Fruit fly (Drosophila melanogaster) whole organism, wandering third instar larva: ENCODE results near the gene Sfp24Bb.

Experiments used
- HLH106 ChIP-seq: fragments of 200-800 bp; optimal IDR thresholded peaks from 3 replicates; lab custom pipeline; 2019; ENCODE audit warnings: missing biosample characterization, mild to moderate bottlenecking, missing genetic modification characterization, moderate library complexity
- foxo ChIP-seq, 2 experiments: fragments of 200-800 bp; sonication (Bioruptor generic); optimal IDR thresholded peaks; 2 replicates in 1 of 2; 3 replicates in 1 of 2; lab custom pipeline; 2016 to 2017; ENCODE audit warnings: missing biosample characterization in 2 of 2, missing genetic modification characterization in 2 of 2
- fru ChIP-seq: fragments of 200-800 bp; sonication (Bioruptor generic); optimal IDR thresholded peaks from 3 replicates; lab custom pipeline; 2016; ENCODE audit warnings: missing biosample characterization, mild to moderate bottlenecking, missing genetic modification characterization
- h ChIP-seq: fragments of 200-800 bp; sonication (Bioruptor generic); optimal IDR thresholded peaks from 3 replicates; lab custom pipeline; 2016; ENCODE audit warnings: missing biosample characterization, mild to moderate bottlenecking, missing genetic modification characterization
- pan ChIP-seq: fragments of >200 bp; optimal IDR thresholded peaks from 2 replicates; lab custom pipeline; 2017

dm6 chr2L:3639924-3640323, 29.7 kb downstream of the Sfp24Bb start:
- TF ChIP-seq foxo (GFP tag; optimal IDR thresholded peaks at IDR 0.05; lab: Kevin White, UChicago), result no peak
- no peak for TF ChIP-seq fru (GFP tag; lab: Kevin White, UChicago)
- no peak for TF ChIP-seq h
- no peak for TF ChIP-seq HLH106
- TF ChIP-seq pan (lab: Kevin White, UChicago), result no peak
